Fruit fly (Drosophila melanogaster) whole organism: ENCODE data around the gene Usp8.

ENCODE experiments used
- CG8478 ChIP-seq: fragments of >200 bp; optimal IDR thresholded peaks from 2 replicates; lab custom pipeline; 2018; ENCODE audit warnings: inconsistent platforms
- Dll ChIP-seq: fragments of >200 bp; optimal IDR thresholded peaks from 2 replicates; lab custom pipeline; 2017
- psq ChIP-seq: fragments of >200 bp; optimal IDR thresholded peaks from 2 replicates; lab custom pipeline; 2017
- usp ChIP-seq: fragments of >200 bp; optimal IDR thresholded peaks from 2 replicates; lab custom pipeline; 2017; ENCODE audit warnings: missing biosample characterization, missing genetic modification characterization, mixed read lengths

DNA sequence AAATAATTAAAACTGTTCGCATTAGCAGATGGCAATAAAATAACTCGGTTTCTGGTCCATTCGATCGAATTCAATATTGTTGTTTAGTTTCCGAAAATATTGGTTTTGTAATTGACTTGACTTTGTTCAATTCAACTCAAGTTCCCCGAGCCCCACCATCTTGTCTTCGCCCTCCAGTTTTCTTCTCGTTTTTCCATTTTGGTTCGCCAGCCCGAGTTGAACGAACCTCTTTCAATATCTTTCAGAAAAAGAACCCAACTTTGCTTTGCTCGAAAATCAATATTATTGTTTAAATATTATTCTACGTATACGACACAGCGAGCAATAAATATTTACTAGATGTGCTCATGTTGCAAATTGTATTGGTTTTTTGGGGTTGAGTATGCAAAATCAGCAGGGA is 24.6 kb downstream of the Usp8 start:
- TF ChIP-seq CG8478 (lab: Kevin White, UChicago), result no peak
- TF ChIP-seq usp (GFP tag; lab: Kevin White, UChicago), result no peak
- no peak for TF ChIP-seq Dll
- no peak for TF ChIP-seq psq
